Fruit fly (Drosophila melanogaster): ENCODE measurements around the gene CG44094.

The CG44094 gene

DNA sequence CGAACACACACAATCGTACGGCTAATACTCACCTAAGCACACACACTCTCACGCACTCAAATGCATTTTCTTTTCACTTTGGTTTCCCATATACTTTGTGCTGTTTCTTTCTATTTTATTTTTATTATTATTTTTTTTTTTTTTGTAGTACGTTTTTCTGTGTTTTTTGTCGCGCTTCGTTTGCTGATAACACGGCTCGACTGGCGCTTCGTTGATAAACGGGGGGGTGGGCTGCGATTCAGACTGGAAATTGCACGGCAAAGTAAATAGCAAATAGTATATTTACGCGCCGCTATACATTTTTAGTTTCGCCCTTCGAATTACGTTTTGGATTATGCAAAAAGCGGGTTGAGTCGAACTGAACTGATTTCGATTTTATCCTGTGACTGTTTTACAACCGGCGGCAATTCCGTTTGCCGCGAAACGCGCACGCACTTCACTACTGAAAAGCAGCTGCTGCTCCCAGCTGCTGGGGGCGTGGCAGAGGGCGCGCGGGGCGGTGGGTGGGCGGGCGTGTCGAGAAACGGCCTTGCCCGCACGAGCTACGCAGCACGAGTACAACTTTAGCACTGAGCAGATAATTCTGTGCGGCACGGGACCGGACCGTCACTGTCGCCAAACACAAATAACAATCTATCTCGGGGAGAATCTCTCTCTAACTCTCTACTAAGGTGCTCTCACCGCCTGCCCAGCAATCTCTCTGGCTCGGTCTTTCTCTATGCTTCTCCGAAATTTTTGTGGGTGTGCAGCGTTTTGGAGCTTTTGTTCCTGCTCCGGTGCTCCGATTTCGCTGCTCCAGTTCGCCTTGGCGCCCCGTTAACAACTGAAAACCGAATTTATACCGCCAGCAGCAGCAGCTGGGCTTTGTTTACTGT is 18.7 kb downstream of the CG44094 start, which contains the start of gene Pde6:
Gene Pde6, minus strand, starts transcription at position 825 of the 875 bp plus-strand sequence.
- TF ChIP-seq noc (tag; optimal IDR thresholded peaks at IDR 0.05), result no peak

DNA sequence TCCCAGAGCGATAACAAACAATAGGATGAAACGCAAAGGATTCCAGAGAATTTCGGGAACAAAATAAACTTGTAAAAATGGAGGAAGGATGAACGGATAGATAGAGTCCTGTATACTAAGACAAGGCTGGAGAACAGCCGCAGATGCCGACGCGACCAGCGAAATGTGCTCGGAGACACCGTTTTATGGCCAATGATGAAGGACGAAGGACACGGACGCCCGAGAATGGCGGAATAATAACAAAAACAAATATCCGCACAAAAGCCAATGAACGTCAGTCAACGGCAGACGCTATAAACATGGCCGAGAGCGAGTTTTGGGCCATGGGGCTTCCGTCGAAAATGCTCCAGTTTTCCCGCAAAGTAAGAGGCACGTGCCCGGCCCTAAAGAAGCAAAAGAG is 21.4 kb downstream of the CG44094 start:
- no peak for TF ChIP-seq noc (tag; optimal IDR thresholded peaks at IDR 0.05)

DNA sequence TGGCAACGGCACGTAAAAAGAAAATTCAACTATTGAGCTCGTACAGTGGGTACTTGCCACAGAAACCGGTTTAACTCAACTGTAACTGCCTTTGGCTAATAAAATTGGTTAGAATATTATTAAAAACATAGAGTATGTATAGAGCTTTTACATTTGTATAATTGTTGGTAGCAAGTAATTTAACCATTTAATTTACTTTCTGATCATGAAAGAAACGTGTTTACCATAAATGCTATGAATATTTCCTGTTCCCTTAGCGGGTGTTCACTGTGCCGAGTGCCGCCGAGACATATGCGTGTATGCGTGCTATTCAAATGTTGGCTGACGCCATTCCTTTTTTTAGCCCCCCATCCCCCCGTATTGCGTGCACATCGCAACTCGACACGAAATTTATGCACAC is 27.7 kb downstream of the CG44094 start:
- no peak for TF ChIP-seq noc (tag; optimal IDR thresholded peaks at IDR 0.05)

DNA sequence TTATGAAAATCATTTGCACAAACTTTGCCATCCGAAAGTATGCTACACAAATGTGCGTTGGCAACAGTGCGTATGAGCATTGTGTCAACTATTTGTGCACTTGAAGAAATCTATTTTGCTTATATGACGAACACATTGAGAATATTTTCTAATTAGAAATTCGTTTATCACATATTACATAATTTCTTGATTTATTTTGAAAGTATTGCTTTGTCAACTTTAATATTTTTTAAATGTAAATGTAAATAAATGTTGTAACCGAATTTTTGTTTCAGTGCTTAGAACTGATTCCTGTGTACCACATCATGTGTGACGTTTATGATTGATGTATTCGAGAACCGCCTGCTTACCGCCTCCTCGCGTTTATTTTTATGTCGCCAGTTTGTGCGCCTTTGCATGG is 34.4 kb downstream of the CG44094 start:
- no peak for TF ChIP-seq noc (tag; optimal IDR thresholded peaks at IDR 0.05)

DNA sequence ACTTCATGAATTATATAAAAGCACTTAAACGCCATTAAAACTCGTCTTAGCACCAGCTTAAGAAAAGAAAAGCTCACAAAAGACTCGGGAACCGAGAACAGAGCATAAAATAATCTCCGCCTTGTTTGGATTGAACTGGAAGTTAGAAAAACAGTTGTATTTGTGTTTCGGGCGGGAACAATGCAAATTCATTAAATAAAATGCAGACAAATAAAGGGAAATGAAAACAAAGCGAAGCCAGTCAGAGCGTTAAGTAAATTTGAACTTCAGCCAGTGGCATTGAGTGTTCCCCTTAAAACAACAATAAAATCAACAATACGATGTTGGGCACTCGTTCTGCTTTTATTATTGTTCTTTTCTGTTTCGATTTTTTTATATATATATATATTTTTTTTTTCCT is 49.8 kb downstream of the CG44094 start:
- TF ChIP-seq noc (tag; optimal IDR thresholded peaks at IDR 0.05), result no peak
